Worm (Caenorhabditis elegans) whole organism, late embryonic: ENCODE measurements around the gene C04F5.8.
"Not testable (repeated sequence)": the region's sequence is repeated elsewhere in the genome, so short reads cannot be mapped to it uniquely, and the experiment has no call there.

Source experiments
- C08G9.2 ChIP-seq: sonication (generic microtip); optimal IDR thresholded peaks from 2 replicates; lab custom pipeline; 2016; ENCODE audit warnings: mild to moderate bottlenecking, missing genetic modification characterization, moderate library complexity, missing compliant biosample characterization
- F13H6.1 ChIP-seq: sonication (generic microtip); optimal IDR thresholded peaks from 2 replicates; lab custom pipeline; 2016; ENCODE audit warnings: missing genetic modification characterization, missing compliant biosample characterization
- T23F11.4 ChIP-seq: fragments of 200-800 bp; sonication (Bioruptor generic); optimal IDR thresholded peaks from 2 replicates; lab custom pipeline; 2018; ENCODE audit warnings: mild to moderate bottlenecking, missing genetic modification characterization, missing compliant biosample characterization
- ceh-18 ChIP-seq: sonication (generic microtip); optimal IDR thresholded peaks from 2 replicates; lab custom pipeline; 2016; ENCODE audit warnings: missing genetic modification characterization, missing compliant biosample characterization
- ceh-19 ChIP-seq: fragments of 200-800 bp; sonication (Bioruptor generic); optimal IDR thresholded peaks from 2 replicates; lab custom pipeline; 2018; ENCODE audit warnings: mild to moderate bottlenecking, missing genetic modification characterization, missing compliant biosample characterization
- ceh-24 ChIP-seq: sonication (generic microtip); optimal IDR thresholded peaks from 2 replicates; lab custom pipeline; 2016; ENCODE audit warnings: mild to moderate bottlenecking, missing genetic modification characterization, missing compliant biosample characterization
- ceh-34 ChIP-seq: sonication (generic microtip); optimal IDR thresholded peaks from 2 replicates; lab custom pipeline; 2016; ENCODE audit warnings: mild to moderate bottlenecking, missing genetic modification characterization, missing compliant biosample characterization
- ceh-45 ChIP-seq: fragments of 200-800 bp; sonication (Bioruptor generic); IDR thresholded peaks from 2 replicates; pipeline ENCODE4 v1.3.6; 2022; ENCODE audit warnings: missing genetic modification reagents, missing genetic modification characterization, missing compliant biosample characterization
- ceh-48 ChIP-seq: sonication (generic microtip); optimal IDR thresholded peaks from 2 replicates; lab custom pipeline; 2016; ENCODE audit warnings: missing genetic modification characterization, inconsistent platforms, missing compliant biosample characterization
- dve-1 ChIP-seq: sonication (generic microtip); optimal IDR thresholded peaks from 2 replicates; lab custom pipeline; 2017; ENCODE audit warnings: antibody characterized with exemption, mild to moderate bottlenecking, missing genetic modification characterization, missing compliant biosample characterization
- elt-2 ChIP-seq: sonication (generic microtip); optimal IDR thresholded peaks from 2 replicates; lab custom pipeline; 2016; ENCODE audit warnings: missing genetic modification reagents, missing genetic modification characterization, missing compliant biosample characterization
- elt-4 ChIP-seq: sonication (generic microtip); optimal IDR thresholded peaks from 2 replicates; lab custom pipeline; 2016; ENCODE audit warnings: missing genetic modification characterization, missing compliant biosample characterization
- fax-1 ChIP-seq: sonication (generic microtip); optimal IDR thresholded peaks from 2 replicates; lab custom pipeline; 2016; ENCODE audit warnings: missing genotype, missing genetic modification characterization, missing compliant biosample characterization
- fkh-6 ChIP-seq: sonication (generic microtip); optimal IDR thresholded peaks from 2 replicates; lab custom pipeline; 2016; ENCODE audit warnings: missing genetic modification characterization, missing compliant biosample characterization
- hlh-30 ChIP-seq: sonication (generic microtip); optimal IDR thresholded peaks from 2 replicates; lab custom pipeline; 2017; ENCODE audit warnings: antibody characterized with exemption, missing genetic modification characterization, missing compliant biosample characterization; ENCODE audit not compliant: insufficient read depth
- hlh-6 ChIP-seq: sonication (generic microtip); optimal IDR thresholded peaks from 2 replicates; lab custom pipeline; 2016; ENCODE audit warnings: missing genotype, missing genetic modification characterization, missing compliant biosample characterization
- hlh-8 ChIP-seq: sonication (generic microtip); optimal IDR thresholded peaks from 2 replicates; lab custom pipeline; 2016; ENCODE audit warnings: missing genotype, missing genetic modification characterization, missing compliant biosample characterization
- lin-11 ChIP-seq: fragments of 200-800 bp; sonication (Bioruptor generic); optimal IDR thresholded peaks from 2 replicates; lab custom pipeline; 2018; ENCODE audit warnings: mild to moderate bottlenecking, missing genetic modification characterization, missing compliant biosample characterization
- madf-2 ChIP-seq: sonication (generic microtip); optimal IDR thresholded peaks from 2 replicates; lab custom pipeline; 2017; ENCODE audit warnings: missing genetic modification characterization, missing compliant biosample characterization
- mec-3 ChIP-seq: sonication (generic microtip); optimal IDR thresholded peaks from 2 replicates; lab custom pipeline; 2016; ENCODE audit warnings: borderline replicate concordance, missing genetic modification characterization, missing compliant biosample characterization
- nfya-1 ChIP-seq: sonication (generic microtip); optimal IDR thresholded peaks from 2 replicates; lab custom pipeline; 2017; ENCODE audit warnings: missing genetic modification characterization, mild to moderate bottlenecking, missing compliant biosample characterization, antibody characterized with exemption, moderate library complexity
- nhr-11 ChIP-seq: fragments of 150-350 bp; optimal IDR thresholded peaks from 2 replicates; lab custom pipeline; 2014; ENCODE audit warnings: missing biosample characterization, missing genetic modification characterization
- nhr-232 ChIP-seq: sonication (generic microtip); optimal IDR thresholded peaks from 2 replicates; lab custom pipeline; 2016; ENCODE audit warnings: missing genetic modification characterization, missing compliant biosample characterization
- npax-4 ChIP-seq: sonication (generic microtip); optimal IDR thresholded peaks from 2 replicates; lab custom pipeline; 2016; ENCODE audit warnings: missing genetic modification characterization, missing compliant biosample characterization
- odd-2 ChIP-seq: sonication (generic microtip); optimal IDR thresholded peaks from 2 replicates; lab custom pipeline; 2017; ENCODE audit warnings: antibody characterized with exemption, mild to moderate bottlenecking, missing genetic modification characterization, missing compliant biosample characterization
- pag-3 ChIP-seq: sonication (generic microtip); optimal IDR thresholded peaks from 2 replicates; lab custom pipeline; 2016; ENCODE audit warnings: missing compliant biosample characterization, missing genetic modification characterization, borderline replicate concordance
- pax-1 ChIP-seq: fragments of 150-350 bp; optimal IDR thresholded peaks from 2 replicates; lab custom pipeline; 2014; ENCODE audit warnings: missing biosample characterization, missing genetic modification characterization
- pqm-1 ChIP-seq: sonication (generic microtip); optimal IDR thresholded peaks from 2 replicates; lab custom pipeline; 2016; ENCODE audit warnings: missing genetic modification characterization, missing compliant biosample characterization
- ref-2 ChIP-seq: sonication (generic microtip); optimal IDR thresholded peaks from 2 replicates; lab custom pipeline; 2016; ENCODE audit warnings: missing genetic modification characterization, missing compliant biosample characterization
- rnt-1 ChIP-seq: sonication (generic microtip); optimal IDR thresholded peaks from 2 replicates; lab custom pipeline; 2016; ENCODE audit warnings: missing genetic modification characterization, missing compliant biosample characterization
- sox-2 ChIP-seq: fragments of 200-800 bp; sonication (Bioruptor generic); IDR thresholded peaks from 2 replicates; pipeline ENCODE4 v1.3.6; 2022; ENCODE audit warnings: missing genetic modification reagents, missing genetic modification characterization, missing compliant biosample characterization
- unc-3 ChIP-seq, 2 experiments: fragments of 200-800 bp in 1 of 2; sonication (Bioruptor generic) in 1 of 2; sonication (generic microtip) in 1 of 2; conservative IDR thresholded peaks in 1 of 2; optimal IDR thresholded peaks in 1 of 2; 2 replicates each; pipeline versions ENCODE4 v1.3.6 to Lab custom; 2016 to 2022; ENCODE audit warnings: missing compliant biosample characterization in 2 of 2, missing genetic modification characterization in 2 of 2, missing genetic modification reagents in 1 of 2
- unc-55 ChIP-seq: sonication (generic microtip); optimal IDR thresholded peaks from 2 replicates; lab custom pipeline; 2017; ENCODE audit warnings: missing biosample characterization, missing genetic modification reagents, missing genetic modification characterization
- unc-86 ChIP-seq: sonication (generic microtip); optimal IDR thresholded peaks from 2 replicates; lab custom pipeline; 2016; ENCODE audit warnings: missing genetic modification characterization, missing compliant biosample characterization
- zip-5 ChIP-seq: sonication (generic microtip); optimal IDR thresholded peaks from 2 replicates; lab custom pipeline; 2016; ENCODE audit warnings: missing genetic modification characterization, missing compliant biosample characterization

Gene C04F5.8

DNA sequence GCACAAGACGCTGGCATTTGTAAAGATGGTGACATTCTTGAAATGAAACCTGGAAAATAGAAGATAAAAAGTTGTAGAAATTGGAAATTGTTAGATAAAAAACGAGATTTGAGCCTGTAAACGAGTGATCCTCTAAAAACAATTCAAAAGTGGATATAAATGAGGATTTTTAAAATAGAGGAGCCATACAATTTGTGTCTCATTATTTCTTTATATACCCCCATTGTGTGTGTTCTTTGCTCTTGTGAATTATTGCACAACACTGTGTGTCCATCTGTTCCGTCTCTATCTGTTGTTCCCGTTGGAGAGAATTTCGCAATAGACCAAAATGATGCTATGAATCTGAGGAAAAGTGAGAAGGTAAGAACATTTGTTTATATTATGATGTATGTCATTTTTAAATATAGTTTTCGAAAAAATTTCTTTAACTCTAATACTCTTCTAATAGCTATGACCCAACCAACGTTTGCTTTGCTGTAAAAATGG is 26.6 kb downstream of the C04F5.8 start, which contains the start of gene Y58A7A.5:
Gene Y58A7A.5 (minus strand): TSS at position 51 of the 486 bp plus-strand sequence.
- TF ChIP-seq ceh-34 (tag; lab: Kevin White, UChicago) = no peak
- TF ChIP-seq nhr-232 = no peak
- no peak for TF ChIP-seq elt-4 (tag; lab: Kevin White, UChicago)
- TF ChIP-seq hlh-6 (tag; lab: Kevin White, UChicago) = no peak
- no peak for TF ChIP-seq unc-55
- no peak for TF ChIP-seq unc-3 (GFP tag; conservative IDR thresholded peaks at IDR 0.05; lab: Robert Waterston, UW)
- TF ChIP-seq unc-3 (tag; optimal IDR thresholded peaks at IDR 0.05; lab: Kevin White, UChicago) = no peak
- no peak for TF ChIP-seq mec-3
- no peak for TF ChIP-seq lin-11 (tag; lab: Kevin White, UChicago)
- no peak for TF ChIP-seq C08G9.2
- no peak for TF ChIP-seq ceh-19 (GFP tag; lab: Kevin White, UChicago)
- TF ChIP-seq madf-2 (tag; lab: Kevin White, UChicago) = no peak
- TF ChIP-seq elt-2 (tag; lab: Kevin White, UChicago) = no peak
- no peak for TF ChIP-seq pqm-1 (tag; lab: Kevin White, UChicago)
- no peak for TF ChIP-seq fkh-6 (tag; lab: Kevin White, UChicago)
- TF ChIP-seq hlh-8 (tag; lab: Kevin White, UChicago) = no peak
- no peak for TF ChIP-seq pag-3
- TF ChIP-seq odd-2 (tag; lab: Kevin White, UChicago) = no peak
- TF ChIP-seq, all 69 proteins: peak for 0

DNA sequence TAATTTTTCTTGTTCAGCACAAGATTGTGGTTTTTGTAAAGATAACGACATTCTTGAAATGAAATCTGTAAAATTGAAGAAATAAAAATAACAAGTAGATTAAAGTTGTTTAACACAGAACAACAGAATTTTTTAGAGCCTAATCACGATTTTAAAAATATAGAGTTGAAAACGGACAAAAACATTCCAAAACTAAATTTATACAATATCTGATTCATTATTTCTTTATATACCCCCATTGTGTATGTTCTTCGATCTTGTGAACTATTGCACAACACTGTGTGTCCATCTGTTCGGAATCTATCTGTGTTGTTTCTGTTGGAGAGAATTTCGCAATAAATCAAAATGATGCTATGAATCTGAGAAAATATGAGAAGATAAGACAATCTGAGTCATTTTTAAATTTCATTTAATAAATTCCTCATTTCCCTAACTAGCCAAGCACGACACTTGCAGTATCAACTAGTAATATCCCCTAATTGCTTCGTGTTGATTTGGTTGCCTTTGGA is 28.5 kb downstream of the C04F5.8 start, which contains the start of gene Y58A7A.4:
Gene Y58A7A.4 (minus strand): TSS at position 51 of the 509 bp plus-strand sequence.
- TF ChIP-seq T23F11.4 (GFP tag; lab: Kevin White, UChicago) = no peak
- no peak for TF ChIP-seq ceh-48
- TF ChIP-seq ceh-24 (tag; lab: Kevin White, UChicago) = no peak
- TF ChIP-seq hlh-30 (tag; lab: Kevin White, UChicago) = no peak
- TF ChIP-seq nhr-11 = no peak
- no peak for TF ChIP-seq zip-5 (tag; lab: Kevin White, UChicago)
- TF ChIP-seq C08G9.2 = no peak
- no peak for TF ChIP-seq ceh-18 (tag; lab: Kevin White, UChicago)
- TF ChIP-seq F13H6.1 (tag; lab: Kevin White, UChicago) = no peak
- TF ChIP-seq npax-4 (tag; lab: Kevin White, UChicago) = no peak
- no peak for TF ChIP-seq unc-86 (tag; lab: Kevin White, UChicago)
- no peak for TF ChIP-seq nhr-232
- TF ChIP-seq ref-2 = no peak
- no peak for TF ChIP-seq odd-2 (tag; lab: Kevin White, UChicago)
- TF ChIP-seq hlh-6 (tag; lab: Kevin White, UChicago) = no peak
- no peak for TF ChIP-seq rnt-1 (tag; lab: Kevin White, UChicago)
- TF ChIP-seq dve-1 (tag; lab: Kevin White, UChicago) = no peak
- no peak for TF ChIP-seq ceh-19 (GFP tag; lab: Kevin White, UChicago)
- no peak for TF ChIP-seq nfya-1 (tag; lab: Kevin White, UChicago)
- TF ChIP-seq pax-1 (tag; lab: Kevin White, UChicago) = no peak
- TF ChIP-seq, all 69 proteins: peak for 0

DNA sequence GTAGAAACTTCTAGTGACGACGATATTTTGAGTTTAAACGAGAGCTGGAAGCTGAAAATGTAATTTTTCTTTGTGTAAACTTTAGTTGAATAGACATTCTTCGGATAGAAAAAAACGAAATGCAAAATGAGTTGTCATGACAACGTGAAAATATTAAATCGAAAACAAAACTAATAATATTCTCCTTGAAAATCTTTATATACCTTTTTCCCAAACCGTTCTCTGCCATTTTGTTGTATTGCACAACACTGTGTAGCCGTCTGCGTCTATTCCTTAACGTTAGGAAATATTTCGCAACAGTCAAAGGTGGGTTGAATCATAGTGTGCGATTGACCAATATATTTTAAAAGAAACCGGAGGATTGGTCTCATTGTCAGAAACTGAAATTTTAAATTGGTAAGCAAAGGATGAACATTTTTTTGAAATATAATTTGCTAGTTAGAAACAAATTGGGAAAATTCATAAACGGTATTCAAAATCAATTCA is 32.7 kb downstream of the C04F5.8 start, which contains the start of gene Y58A7A.3:
Gene Y58A7A.3 (minus strand): TSS at position 51 of the 486 bp plus-strand sequence.
- TF ChIP-seq nfya-1 (tag; lab: Kevin White, UChicago) (peak; percentile 20), fax-1 (no peak)

DNA sequence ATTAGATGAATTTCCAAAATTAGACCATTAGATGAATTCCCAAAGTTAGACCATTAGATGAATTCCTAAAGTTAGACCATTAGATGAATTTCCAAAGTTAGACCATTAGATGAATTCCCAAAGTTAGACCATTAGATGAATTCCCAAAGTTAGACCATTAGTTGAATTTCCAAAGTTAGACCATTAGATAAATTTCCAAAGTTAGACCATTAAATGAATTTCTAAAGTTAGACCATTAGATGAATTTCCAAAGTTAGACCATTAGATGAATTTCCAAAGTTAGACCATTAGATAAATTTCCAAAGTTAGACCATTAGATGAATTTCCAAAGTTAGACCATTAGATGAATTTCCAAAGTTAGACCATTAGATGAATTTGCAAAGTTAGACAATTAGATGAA is 38.2 kb downstream of the C04F5.8 start:
- peak; percentile 84 for TF ChIP-seq ceh-45 (GFP tag; lab: Robert Waterston, UW)
- TF ChIP-seq sox-2 (GFP tag; lab: Robert Waterston, UW) = 0 out of 2 replicates have a peak, but pooled peaks have one; percentile 40
- TF ChIP-seq unc-3 (GFP tag; conservative IDR thresholded peaks at IDR 0.05; lab: Robert Waterston, UW) = peak; percentile 60
- TF ChIP-seq unc-3 (tag; optimal IDR thresholded peaks at IDR 0.05; lab: Kevin White, UChicago) = not testable (repeated sequence)
